Worm (Caenorhabditis elegans) whole organism, L2 larva: Measurements from ENCODE around the gene Y50E8A.12.

Experiments used
- C34F6.9 ChIP-seq: fragments of 150-350 bp; optimal IDR thresholded peaks from 2 replicates; lab custom pipeline; 2014; ENCODE audit warnings: missing biosample characterization, missing genetic modification characterization
- Y55F3AM.14 ChIP-seq: fragments of 200-800 bp; sonication (Bioruptor generic); optimal IDR thresholded peaks from 2 replicates; lab custom pipeline; 2018; ENCODE audit warnings: mild to moderate bottlenecking, missing genetic modification characterization, missing compliant biosample characterization
- ZK546.5 ChIP-seq: sonication (generic microtip); optimal IDR thresholded peaks from 2 replicates; lab custom pipeline; 2017; ENCODE audit warnings: missing biosample characterization, missing genetic modification characterization
- alr-1 ChIP-seq: fragments of 150-350 bp; optimal IDR thresholded peaks from 2 replicates; lab custom pipeline; 2014; ENCODE audit warnings: missing biosample characterization, missing genetic modification characterization
- aly-2 ChIP-seq: fragments of 150-350 bp; optimal IDR thresholded peaks from 2 replicates; lab custom pipeline; 2014; ENCODE audit warnings: missing biosample characterization, missing genetic modification characterization
- ama-1 ChIP-seq: fragments of 150-350 bp; optimal IDR thresholded peaks from 2 replicates; lab custom pipeline; 2018; ENCODE audit warnings: inconsistent platforms
- blmp-1 ChIP-seq: sonication (generic microtip); optimal IDR thresholded peaks from 2 replicates; lab custom pipeline; 2017; ENCODE audit warnings: missing genetic modification characterization, mild to moderate bottlenecking, missing compliant biosample characterization, antibody characterized with exemption, moderate library complexity; ENCODE audit not compliant: insufficient read depth
- ceh-16 ChIP-seq: fragments of 150-350 bp; optimal IDR thresholded peaks from 2 replicates; lab custom pipeline; 2014; ENCODE audit warnings: missing biosample characterization, missing genetic modification characterization
- crh-2 ChIP-seq: sonication (generic microtip); optimal IDR thresholded peaks from 2 replicates; lab custom pipeline; 2017; ENCODE audit warnings: missing biosample characterization, missing genetic modification characterization
- dmd-4 ChIP-seq: sonication (generic microtip); optimal IDR thresholded peaks from 2 replicates; lab custom pipeline; 2017; ENCODE audit warnings: missing biosample characterization, missing genetic modification characterization
- egl-27 ChIP-seq: sonication (generic microtip); optimal IDR thresholded peaks from 3 replicates; lab custom pipeline; 2017; ENCODE audit warnings: missing biosample characterization, missing genetic modification reagents, missing genetic modification characterization
- elt-3 ChIP-seq: sonication (generic microtip); optimal IDR thresholded peaks from 2 replicates; lab custom pipeline; 2017; ENCODE audit warnings: missing biosample characterization, missing genetic modification characterization
- fos-1 ChIP-seq: fragments of 150-350 bp; optimal IDR thresholded peaks from 2 replicates; lab custom pipeline; 2014; ENCODE audit warnings: missing biosample characterization, missing genetic modification characterization
- lin-11 ChIP-seq: fragments of 150-350 bp; sonication (generic microtip); optimal IDR thresholded peaks from 2 replicates; lab custom pipeline; 2014; ENCODE audit warnings: missing biosample characterization, missing genetic modification characterization, inconsistent platforms, mixed read lengths
- lsy-2 ChIP-seq, 2 experiments: fragments of 150-350 bp in 1 of 2; sonication (generic microtip) in 1 of 2; optimal IDR thresholded peaks; 2 replicates each; lab custom pipeline; 2014 to 2017; ENCODE audit warnings: missing biosample characterization in 2 of 2, missing genetic modification characterization in 2 of 2
- mab-5 ChIP-seq: fragments of 150-350 bp; optimal IDR thresholded peaks from 2 replicates; lab custom pipeline; 2014; ENCODE audit warnings: missing biosample characterization, missing genetic modification characterization
- mdl-1 ChIP-seq, 2 experiments: fragments of 150-350 bp in 1 of 2; sonication (generic microtip) in 1 of 2; optimal IDR thresholded peaks; 2 replicates each; lab custom pipeline; 2017; ENCODE audit warnings: missing biosample characterization in 2 of 2, missing genetic modification characterization in 2 of 2
- nhr-10 ChIP-seq: sonication (generic microtip); optimal IDR thresholded peaks from 2 replicates; lab custom pipeline; 2017; ENCODE audit warnings: missing biosample characterization, missing genetic modification characterization
- nhr-11 ChIP-seq: fragments of 150-350 bp; optimal IDR thresholded peaks from 2 replicates; lab custom pipeline; 2014; ENCODE audit warnings: missing biosample characterization, missing genetic modification characterization
- nhr-129 ChIP-seq: fragments of 150-350 bp; optimal IDR thresholded peaks from 2 replicates; lab custom pipeline; 2014; ENCODE audit warnings: missing biosample characterization, missing genetic modification characterization
- nhr-21 ChIP-seq: fragments of 150-350 bp; optimal IDR thresholded peaks from 2 replicates; lab custom pipeline; 2014; ENCODE audit warnings: missing biosample characterization, missing genetic modification characterization
- nhr-23 ChIP-seq: fragments of 150-350 bp; optimal IDR thresholded peaks from 2 replicates; lab custom pipeline; 2014; ENCODE audit warnings: missing biosample characterization, missing genetic modification reagents, missing genetic modification characterization
- peb-1 ChIP-seq: fragments of 150-350 bp; optimal IDR thresholded peaks from 2 replicates; lab custom pipeline; 2014; ENCODE audit warnings: missing biosample characterization, missing genetic modification characterization
- sem-4 ChIP-seq: fragments of 150-350 bp; optimal IDR thresholded peaks from 2 replicates; lab custom pipeline; 2014; ENCODE audit warnings: missing biosample characterization, missing genetic modification reagents, missing genetic modification characterization
- skn-1 ChIP-seq: sonication (generic microtip); optimal IDR thresholded peaks from 2 replicates; lab custom pipeline; 2017; ENCODE audit warnings: missing biosample characterization, missing genetic modification characterization
- sma-3 ChIP-seq: sonication (generic microtip); optimal IDR thresholded peaks from 2 replicates; lab custom pipeline; 2016; ENCODE audit warnings: missing genetic modification reagents, missing genetic modification characterization, missing compliant biosample characterization
- sma-9 ChIP-seq, 2 experiments: fragments of 150-350 bp in 1 of 2; sonication (generic microtip) in 1 of 2; optimal IDR thresholded peaks; 2 replicates each; lab custom pipeline; 2014 to 2016; ENCODE audit warnings: missing genetic modification characterization in 2 of 2, mild to moderate bottlenecking in 1 of 2, missing biosample characterization in 1 of 2, missing compliant biosample characterization in 1 of 2, missing genetic modification reagents in 1 of 2, moderate library complexity in 1 of 2
- snpc-4 ChIP-seq: fragments of 150-350 bp; optimal IDR thresholded peaks from 2 replicates; lab custom pipeline; 2014; ENCODE audit warnings: missing biosample characterization, missing genetic modification characterization
- unc-39 ChIP-seq: fragments of 150-350 bp; optimal IDR thresholded peaks from 2 replicates; lab custom pipeline; 2014; ENCODE audit warnings: missing biosample characterization, missing genetic modification characterization
- unc-55 ChIP-seq: fragments of 150-350 bp; sonication (generic microtip); optimal IDR thresholded peaks from 3 replicates; lab custom pipeline; 2014; ENCODE audit warnings: missing biosample characterization, missing genetic modification reagents, missing genetic modification characterization
- unc-62 ChIP-seq: fragments of 150-350 bp; optimal IDR thresholded peaks from 2 replicates; lab custom pipeline; 2014; ENCODE audit warnings: missing biosample characterization, missing genetic modification reagents, missing genetic modification characterization
- zag-1 ChIP-seq: fragments of 150-350 bp; optimal IDR thresholded peaks from 2 replicates; lab custom pipeline; 2014; ENCODE audit warnings: missing biosample characterization, missing genetic modification characterization
- ztf-11 ChIP-seq: sonication (generic microtip); optimal IDR thresholded peaks from 2 replicates; lab custom pipeline; 2017; ENCODE audit warnings: missing biosample characterization, missing genetic modification characterization
- ztf-4 ChIP-seq: fragments of 150-350 bp; optimal IDR thresholded peaks from 2 replicates; lab custom pipeline; 2014; ENCODE audit warnings: missing biosample characterization, missing genetic modification characterization

Gene Y50E8A.12

ce11 chrV:14788462-14788861 is 4.5 kb upstream of the Y50E8A.12 start:
- TF ChIP-seq unc-55, result no peak
- TF ChIP-seq dmd-4 (tag; lab: Kevin White, UChicago), result no peak

- no peak for TF ChIP-seq elt-3 (tag; lab: Kevin White, UChicago)
- no peak for TF ChIP-seq alr-1 (tag; lab: Kevin White, UChicago)
- no peak for TF ChIP-seq nhr-21 (tag; lab: Kevin White, UChicago)
- TF ChIP-seq egl-27 (tag; lab: Kevin White, UChicago), result no peak
- no peak for TF ChIP-seq ztf-4 (tag; lab: Kevin White, UChicago)
- no peak for TF ChIP-seq dmd-4 (tag; lab: Kevin White, UChicago)
- no peak for TF ChIP-seq aly-2 (tag; lab: Kevin White, UChicago)
- no peak for TF ChIP-seq mdl-1 (tag; optimal IDR thresholded peaks at IDR 0.05; lab: Kevin White, UChicago)
- no peak for TF ChIP-seq ztf-11 (tag; lab: Kevin White, UChicago)
- TF ChIP-seq peb-1, result no peak
- TF ChIP-seq, all 48 proteins: peak for 0
These were observed 777 bp upstream of the Y50E8A.12 start for ce11 chrV:14784787-14785186.

ce11 chrV:14781130-14781529 is 2.9 kb downstream of the Y50E8A.12 start, which contains the start of gene Y50E8A.11:
Gene Y50E8A.11 (plus strand): TSS chrV:14781430.
- TF ChIP-seq crh-2 (tag; lab: Kevin White, UChicago) (no peak), sma-3 (GFP tag; lab: Kevin White, UChicago) (no peak), lsy-2 (tag; optimal IDR thresholded peaks at IDR 0.05; lab: Kevin White, UChicago) (no peak), sma-9 (GFP tag; optimal IDR thresholded peaks at IDR 0.05; lab: Kevin White, UChicago) (no peak), sma-9 (tag; optimal IDR thresholded peaks at IDR 0.05; lab: Kevin White, UChicago) (no peak), egl-27 (tag; lab: Kevin White, UChicago) (no peak), snpc-4 (no peak), lin-11 (tag; lab: Kevin White, UChicago) (no peak), ZK546.5 (no peak), ceh-16 (tag; lab: Kevin White, UChicago) (no peak), nhr-129 (tag; lab: Kevin White, UChicago) (no peak), mab-5 (no peak), nhr-23 (tag; lab: Kevin White, UChicago) (no peak)
- TF ChIP-seq, all 48 proteins: peak for 0

- TF ChIP-seq unc-39 (tag; lab: Kevin White, UChicago), result no peak
- TF ChIP-seq nhr-21 (tag; lab: Kevin White, UChicago), result no peak
- no peak for TF ChIP-seq nhr-10 (tag; lab: Kevin White, UChicago)
- no peak for TF ChIP-seq elt-3 (tag; lab: Kevin White, UChicago)
These were observed 4.4 kb downstream of the Y50E8A.12 start, which contains the start of the genes scrm-7 and Y50E8A.10 for ce11 chrV:14779644-14780043. Gene scrm-7 (minus strand): TSS chrV:14779744. Gene Y50E8A.10 (plus strand): TSS chrV:14779996.

- TF ChIP-seq snpc-4, result no peak
- no peak for TF ChIP-seq ama-1
- TF ChIP-seq Y55F3AM.14 (GFP tag; lab: Kevin White, UChicago), result no peak
- TF ChIP-seq sem-4 (tag; lab: Kevin White, UChicago), result no peak
- peak; percentile 60 for TF ChIP-seq skn-1 (tag; lab: Kevin White, UChicago)
- peak; percentile 19 for TF ChIP-seq sma-9 (GFP tag; optimal IDR thresholded peaks at IDR 0.05; lab: Kevin White, UChicago)
- TF ChIP-seq sma-9 (tag; optimal IDR thresholded peaks at IDR 0.05; lab: Kevin White, UChicago), result no peak
- TF ChIP-seq nhr-11, result no peak
- TF ChIP-seq fos-1 (tag; lab: Kevin White, UChicago), result peak; percentile 82
- peak; percentile 85 for TF ChIP-seq nhr-129 (tag; lab: Kevin White, UChicago)
- TF ChIP-seq unc-62 (GFP tag; lab: Kevin White, UChicago), result no peak
- TF ChIP-seq C34F6.9 (tag; lab: Kevin White, UChicago), result peak; percentile 69
- peak; percentile 63 for TF ChIP-seq unc-55
- TF ChIP-seq blmp-1 (tag; lab: Kevin White, UChicago), result no peak
- no peak for TF ChIP-seq zag-1 (tag; lab: Kevin White, UChicago)
- TF ChIP-seq lin-11 (tag; lab: Kevin White, UChicago), result no peak
- TF ChIP-seq aly-2 (tag; lab: Kevin White, UChicago), result no peak
- no peak for TF ChIP-seq nhr-23 (tag; lab: Kevin White, UChicago)
- TF ChIP-seq crh-2 (tag; lab: Kevin White, UChicago), result peak; percentile 28
These were observed 11.0 kb downstream of the Y50E8A.12 start, which contains the start of gene haf-7 for ce11 chrV:14773048-14773447. Gene haf-7 (plus strand): TSS chrV:14773258.
